Fruit fly (Drosophila melanogaster) whole organism, embryonic: ENCODE measurements around the gene ari-1.

Experiments used
- Asciz ChIP-seq: fragments of 200-800 bp; sonication (Bioruptor generic); optimal IDR thresholded peaks from 2 replicates; lab custom pipeline; 2017; ENCODE audit warnings: missing biosample characterization, mild to moderate bottlenecking, missing genetic modification characterization, missing genetic modification reagents
- Atf-2 ChIP-seq: fragments of 200-800 bp; sonication (Bioruptor generic); optimal IDR thresholded peaks from 2 replicates; lab custom pipeline; 2016; ENCODE audit warnings: missing biosample characterization, missing genetic modification characterization
- Bteb2 ChIP-seq: fragments of 200-800 bp; sonication (Bioruptor generic); optimal IDR thresholded peaks from 2 replicates; lab custom pipeline; 2016; ENCODE audit warnings: missing biosample characterization, missing genetic modification characterization
- CG12155 ChIP-seq: fragments of 200-800 bp; sonication (Bioruptor generic); optimal IDR thresholded peaks from 3 replicates; lab custom pipeline; 2016; ENCODE audit warnings: missing biosample characterization, missing genetic modification characterization
- CG13894 ChIP-seq: fragments of 200-800 bp; sonication (Bioruptor generic); optimal IDR thresholded peaks from 3 replicates; lab custom pipeline; 2018; ENCODE audit warnings: missing biosample characterization, mild to moderate bottlenecking, missing genetic modification characterization, moderate library complexity
- CG15479 ChIP-seq: fragments of 200-800 bp; sonication (Bioruptor generic); optimal IDR thresholded peaks from 3 replicates; lab custom pipeline; 2019; ENCODE audit warnings: missing biosample characterization, mild to moderate bottlenecking, missing genetic modification characterization, moderate library complexity
- CG1603 ChIP-seq: fragments of 200-800 bp; sonication (Bioruptor generic); optimal IDR thresholded peaks from 2 replicates; lab custom pipeline; 2019; ENCODE audit warnings: missing biosample characterization, mild to moderate bottlenecking, missing genetic modification characterization, moderate library complexity
- CG17361 ChIP-seq: fragments of 200-800 bp; sonication (Bioruptor generic); IDR thresholded peaks from 3 replicates; pipeline ENCODE4 v1.3.6; 2022; ENCODE audit warnings: missing biosample characterization, missing genetic modification characterization
- CG18476 ChIP-seq: fragments of 200-800 bp; sonication (Bioruptor generic); optimal IDR thresholded peaks from 2 replicates; lab custom pipeline; 2016; ENCODE audit warnings: missing biosample characterization, mild to moderate bottlenecking, missing genetic modification characterization
- CG18599 ChIP-seq: fragments of 200-800 bp; sonication (Bioruptor generic); optimal IDR thresholded peaks from 3 replicates; lab custom pipeline; 2017; ENCODE audit warnings: missing biosample characterization, missing genetic modification characterization, mild to moderate bottlenecking, moderate library complexity, missing genetic modification reagents
- CG2875 ChIP-seq: fragments of 200-800 bp; sonication (Bioruptor generic); optimal IDR thresholded peaks from 2 replicates; lab custom pipeline; 2017; ENCODE audit warnings: missing biosample characterization, mild to moderate bottlenecking, missing genetic modification characterization, missing genetic modification reagents
- CG34422 ChIP-seq: fragments of 200-800 bp; sonication (Bioruptor generic); IDR thresholded peaks from 3 replicates; pipeline ENCODE4 v1.3.6; 2022; ENCODE audit warnings: missing biosample characterization, missing genetic modification characterization
- CG4328 ChIP-seq: fragments of 200-800 bp; sonication (Bioruptor generic); optimal IDR thresholded peaks from 3 replicates; lab custom pipeline; 2017; ENCODE audit warnings: missing biosample characterization, missing genetic modification reagents, missing genetic modification characterization
- CG6272 ChIP-seq: fragments of 200-800 bp; sonication (Bioruptor generic); IDR thresholded peaks from 2 replicates; pipeline ENCODE4 v1.3.6; 2022; ENCODE audit warnings: missing biosample characterization, missing genetic modification characterization
- CG7357 ChIP-seq: fragments of 200-800 bp; sonication (Bioruptor generic); IDR thresholded peaks from 3 replicates; pipeline ENCODE4 v1.3.6; 2022; ENCODE audit warnings: missing biosample characterization, missing genetic modification characterization
- CG7963 ChIP-seq: fragments of 200-800 bp; sonication (Bioruptor generic); IDR thresholded peaks from 3 replicates; pipeline ENCODE4 v1.3.6; 2022; ENCODE audit warnings: missing biosample characterization, missing genetic modification characterization; ENCODE audit not compliant: partially characterized antibody
- CrebB ChIP-seq: fragments of 200-800 bp; sonication (Bioruptor generic); optimal IDR thresholded peaks from 3 replicates; lab custom pipeline; 2018; ENCODE audit warnings: missing biosample characterization, mild to moderate bottlenecking, missing genetic modification characterization
- Dref ChIP-seq: fragments of 200-800 bp; sonication (Bioruptor generic); IDR thresholded peaks from 2 replicates; pipeline ENCODE4 v1.3.6; 2022; ENCODE audit warnings: missing biosample characterization, missing genetic modification characterization
- HmgD ChIP-seq: fragments of 200-800 bp; sonication (Bioruptor generic); optimal IDR thresholded peaks from 3 replicates; lab custom pipeline; 2016; ENCODE audit warnings: missing biosample characterization, missing genetic modification characterization
- Jarid2 ChIP-seq: fragments of 200-800 bp; sonication (Bioruptor generic); optimal IDR thresholded peaks from 3 replicates; lab custom pipeline; 2017; ENCODE audit warnings: mild to moderate bottlenecking, missing biosample characterization, missing genetic modification reagents, missing genetic modification characterization
- Lhr ChIP-seq: fragments of 200-800 bp; sonication (Bioruptor generic); optimal IDR thresholded peaks from 3 replicates; lab custom pipeline; 2017; ENCODE audit warnings: mild to moderate bottlenecking, missing biosample characterization, missing genetic modification reagents, missing genetic modification characterization
- Mad ChIP-seq: fragments of 200-800 bp; sonication (Bioruptor generic); optimal IDR thresholded peaks from 2 replicates; lab custom pipeline; 2016; ENCODE audit warnings: missing biosample characterization, missing genetic modification characterization
- Meics ChIP-seq: fragments of 200-800 bp; sonication (Bioruptor generic); optimal IDR thresholded peaks from 2 replicates; lab custom pipeline; 2017; ENCODE audit warnings: missing biosample characterization, mild to moderate bottlenecking, missing genetic modification characterization
- Nf-YC ChIP-seq: fragments of 200-800 bp; optimal IDR thresholded peaks from 3 replicates; lab custom pipeline; 2019; ENCODE audit warnings: missing biosample characterization, mild to moderate bottlenecking, missing genetic modification characterization, moderate library complexity
- Poxn ChIP-seq: fragments of 200-800 bp; sonication (Bioruptor generic); IDR thresholded peaks from 2 replicates; pipeline ENCODE4 v1.3.6; 2022; ENCODE audit warnings: missing biosample characterization, missing genetic modification characterization
- Ravus ChIP-seq: fragments of 200-800 bp; sonication (Bioruptor generic); IDR thresholded peaks from 2 replicates; pipeline ENCODE4 v1.3.6; 2022; ENCODE audit warnings: missing biosample characterization, missing genetic modification characterization
- ash1 ChIP-seq: fragments of 200-800 bp; sonication (Bioruptor generic); optimal IDR thresholded peaks from 2 replicates; lab custom pipeline; 2018; ENCODE audit warnings: missing biosample characterization, mild to moderate bottlenecking, missing genetic modification characterization
- az2 ChIP-seq: fragments of 200-800 bp; sonication (Bioruptor generic); optimal IDR thresholded peaks from 3 replicates; lab custom pipeline; 2016; ENCODE audit warnings: missing biosample characterization, missing genetic modification characterization
- btn ChIP-seq: fragments of 200-800 bp; sonication (Bioruptor generic); optimal IDR thresholded peaks from 2 replicates; lab custom pipeline; 2016; ENCODE audit warnings: missing biosample characterization, missing genetic modification characterization
- caup ChIP-seq: fragments of 200-800 bp; sonication (Bioruptor generic); optimal IDR thresholded peaks from 3 replicates; lab custom pipeline; 2017; ENCODE audit warnings: missing biosample characterization, mild to moderate bottlenecking, missing genetic modification characterization, moderate library complexity; ENCODE audit not compliant: severe bottlenecking
- dm ChIP-seq: fragments of 200-800 bp; sonication (Bioruptor generic); optimal IDR thresholded peaks from 3 replicates; lab custom pipeline; 2016; ENCODE audit warnings: missing biosample characterization, missing genetic modification characterization
- ftz-f1 ChIP-seq: fragments of 200-800 bp; sonication (Bioruptor generic); optimal IDR thresholded peaks from 2 replicates; lab custom pipeline; 2016; ENCODE audit warnings: missing biosample characterization, missing genetic modification characterization
- gcm2 ChIP-seq: fragments of 200-800 bp; sonication (Bioruptor generic); optimal IDR thresholded peaks from 2 replicates; lab custom pipeline; 2016; ENCODE audit warnings: missing biosample characterization, missing genetic modification characterization
- hb ChIP-seq: fragments of 200-800 bp; sonication (Bioruptor generic); IDR thresholded peaks from 3 replicates; pipeline ENCODE4 v1.3.6; 2022; ENCODE audit warnings: missing biosample characterization, missing genetic modification characterization; ENCODE audit not compliant: partially characterized antibody
- kay ChIP-seq: fragments of 200-800 bp; sonication (Bioruptor generic); optimal IDR thresholded peaks from 2 replicates; lab custom pipeline; 2016; ENCODE audit warnings: missing biosample characterization, missing genetic modification characterization
- lab ChIP-seq: fragments of 200-800 bp; sonication (Bioruptor generic); optimal IDR thresholded peaks from 3 replicates; lab custom pipeline; 2017; ENCODE audit warnings: missing biosample characterization, missing genetic modification characterization, mild to moderate bottlenecking, moderate library complexity, missing genetic modification reagents
- lbe ChIP-seq: fragments of 200-800 bp; sonication (Bioruptor generic); optimal IDR thresholded peaks from 2 replicates; lab custom pipeline; 2016; ENCODE audit warnings: missing biosample characterization, mild to moderate bottlenecking, missing genetic modification characterization
- lilli ChIP-seq: fragments of 200-800 bp; sonication (Bioruptor generic); optimal IDR thresholded peaks from 3 replicates; lab custom pipeline; 2016; ENCODE audit warnings: missing biosample characterization, missing genetic modification characterization
- lov ChIP-seq, 2 experiments: fragments of 200-800 bp in 1 of 2; fragments of >200 bp in 1 of 2; sonication (Bioruptor generic) in 1 of 2; IDR thresholded peaks in 1 of 2; optimal IDR thresholded peaks in 1 of 2; 2 replicates in 1 of 2; 3 replicates in 1 of 2; pipeline versions ENCODE4 v1.3.6 to Lab custom; 2017 to 2022; ENCODE audit warnings: missing biosample characterization in 1 of 2, missing genetic modification characterization in 1 of 2
- luna ChIP-seq: fragments of 200-800 bp; sonication (Bioruptor generic); optimal IDR thresholded peaks from 2 replicates; lab custom pipeline; 2016; ENCODE audit warnings: missing biosample characterization, missing genetic modification characterization
- nau ChIP-seq: fragments of 200-800 bp; sonication (Bioruptor generic); optimal IDR thresholded peaks from 3 replicates; lab custom pipeline; 2017; ENCODE audit warnings: missing biosample characterization, mild to moderate bottlenecking, missing genetic modification characterization, missing genetic modification reagents
- oc ChIP-seq: fragments of 200-800 bp; sonication (Bioruptor generic); optimal IDR thresholded peaks from 2 replicates; lab custom pipeline; 2018; ENCODE audit warnings: missing biosample characterization, mild to moderate bottlenecking, missing genetic modification characterization, moderate library complexity
- p53 ChIP-seq: fragments of 200-800 bp; sonication (Bioruptor generic); optimal IDR thresholded peaks from 2 replicates; lab custom pipeline; 2016; ENCODE audit warnings: missing biosample characterization, missing genetic modification characterization
- phol ChIP-seq: fragments of 200-800 bp; sonication (Bioruptor generic); optimal IDR thresholded peaks from 3 replicates; lab custom pipeline; 2018; ENCODE audit warnings: missing biosample characterization, mild to moderate bottlenecking, missing genetic modification characterization, moderate library complexity
- pzg ChIP-seq: fragments of 200-800 bp; sonication (Bioruptor generic); optimal IDR thresholded peaks from 3 replicates; lab custom pipeline; 2018; ENCODE audit warnings: missing biosample characterization, mild to moderate bottlenecking, missing genetic modification characterization, moderate library complexity
- rib ChIP-seq: fragments of 200-800 bp; sonication (Bioruptor generic); IDR thresholded peaks from 2 replicates; pipeline ENCODE4 v1.3.6; 2022; ENCODE audit warnings: missing biosample characterization, missing genetic modification characterization
- run ChIP-seq: fragments of 200-800 bp; sonication (Bioruptor generic); optimal IDR thresholded peaks from 3 replicates; lab custom pipeline; 2018; ENCODE audit warnings: missing biosample characterization, mild to moderate bottlenecking, missing genetic modification characterization
- so ChIP-seq: fragments of 200-800 bp; sonication (Bioruptor generic); IDR thresholded peaks from 3 replicates; pipeline ENCODE4 v1.3.6; 2022; ENCODE audit warnings: missing biosample characterization, missing genetic modification characterization
- stc ChIP-seq: fragments of 200-800 bp; sonication (Bioruptor generic); IDR thresholded peaks from 2 replicates; pipeline ENCODE4 v1.3.6; 2022; ENCODE audit warnings: missing biosample characterization, missing genetic modification characterization
- stwl ChIP-seq: fragments of 200-800 bp; sonication (Bioruptor generic); optimal IDR thresholded peaks from 3 replicates; lab custom pipeline; 2018; ENCODE audit warnings: missing biosample characterization, mild to moderate bottlenecking, missing genetic modification characterization, moderate library complexity
- vvl ChIP-seq: fragments of 200-800 bp; sonication (Bioruptor generic); IDR thresholded peaks from 2 replicates; pipeline ENCODE4 v1.3.6; 2022; ENCODE audit warnings: missing biosample characterization, missing genetic modification characterization

ari-1 gene

dm6 chrX:18090333-18090732 is 47.3 kb downstream of the ari-1 start, which contains the start of gene Swt1 (continued):
- no peak for TF ChIP-seq btn
- no peak for TF ChIP-seq lab
- TF ChIP-seq CG1603 (tag; lab: Kevin White, UChicago), result peak; percentile 44
- TF ChIP-seq CG7963 (GFP tag; lab: Robert Waterston, UW), result peak; percentile 86
- TF ChIP-seq Meics, result no peak
- no peak for TF ChIP-seq ash1 (GFP tag; lab: Kevin White, UChicago)
- TF ChIP-seq stwl (tag; lab: Kevin White, UChicago), result peak; percentile 32
- no peak for TF ChIP-seq az2
- TF ChIP-seq CG6272 (GFP tag; lab: Robert Waterston, UW), result no peak; the same call in 1 of the 2 replicates
- no peak for TF ChIP-seq CG15479
- TF ChIP-seq lbe (GFP tag; lab: Kevin White, UChicago), result no peak
- TF ChIP-seq oc, result no peak
- TF ChIP-seq so (GFP tag; lab: Robert Waterston, UW), result no peak
- TF ChIP-seq lov (optimal IDR thresholded peaks at IDR 0.05; lab: Kevin White, UChicago), result no peak
- TF ChIP-seq lov (GFP tag; IDR thresholded peaks at IDR 0.05; lab: Robert Waterston, UW), result no peak
- TF ChIP-seq Lhr (GFP tag; lab: Kevin White, UChicago), result no peak
- no peak for TF ChIP-seq Ravus (GFP tag; lab: Robert Waterston, UW)
- TF ChIP-seq Jarid2 (GFP tag; lab: Kevin White, UChicago), result no peak
- no peak for TF ChIP-seq Poxn (GFP tag; lab: Robert Waterston, UW)
- no peak for TF ChIP-seq CG13894 (tag; lab: Kevin White, UChicago)
- no peak for TF ChIP-seq CG18476 (GFP tag; lab: Kevin White, UChicago)
- no peak for TF ChIP-seq stc (GFP tag; lab: Robert Waterston, UW)
- no peak for TF ChIP-seq phol
- TF ChIP-seq Asciz (GFP tag; lab: Kevin White, UChicago), result no peak
- TF ChIP-seq pzg (GFP tag; lab: Kevin White, UChicago), result peak; percentile 53
- TF ChIP-seq Atf-2, result no peak
- TF ChIP-seq kay (GFP tag; lab: Kevin White, UChicago), result no peak
- TF ChIP-seq CG7357 (GFP tag; lab: Robert Waterston, UW), result no peak
- TF ChIP-seq Mad (GFP tag; lab: Kevin White, UChicago), result no peak
- TF ChIP-seq p53 (GFP tag; lab: Kevin White, UChicago), result no peak
- TF ChIP-seq vvl (GFP tag; lab: Robert Waterston, UW), result no peak
- no peak for TF ChIP-seq Nf-YC (tag; lab: Kevin White, UChicago)
- TF ChIP-seq nau, result no peak
- TF ChIP-seq rib (GFP tag; lab: Robert Waterston, UW), result no peak
- TF ChIP-seq luna (GFP tag; lab: Kevin White, UChicago), result no peak
- TF ChIP-seq lilli (GFP tag; lab: Kevin White, UChicago), result no peak
- TF ChIP-seq CG17361, result no peak
- no peak for TF ChIP-seq dm (GFP tag; lab: Kevin White, UChicago)
- no peak for TF ChIP-seq CG18599 (GFP tag; lab: Kevin White, UChicago)
- no peak for TF ChIP-seq CG4328 (GFP tag; lab: Kevin White, UChicago)
- no peak for TF ChIP-seq CG2875 (GFP tag; lab: Kevin White, UChicago)
- no peak for TF ChIP-seq CrebB (tag; lab: Kevin White, UChicago)
- no peak for TF ChIP-seq run (tag; lab: Kevin White, UChicago)
- TF ChIP-seq Bteb2 (GFP tag; lab: Kevin White, UChicago), result no peak
- no peak for TF ChIP-seq CG12155 (GFP tag; lab: Kevin White, UChicago)
- no peak for TF ChIP-seq gcm2
- no peak for TF ChIP-seq caup (GFP tag; lab: Kevin White, UChicago)
- TF ChIP-seq Dref, result peak; percentile 95
- TF ChIP-seq hb (GFP tag; lab: Robert Waterston, UW), result peak; percentile 87
- TF ChIP-seq HmgD, result no peak
- TF ChIP-seq CG34422 (GFP tag; lab: Robert Waterston, UW), result no peak
- no peak for TF ChIP-seq ftz-f1 (GFP tag; lab: Kevin White, UChicago)
